Fruit fly (Drosophila melanogaster): ENCODE measurements around the gene CG10097.

Gene CG10097

dm6 chr3R:12422379-12422975 is 26.7 kb upstream of the CG10097 start, which contains the start of the genes Scgbeta and CG17202 (continued):
- TF ChIP-seq ash1 (GFP tag; optimal IDR thresholded peaks at IDR 0.05) (no peak), CG15269 (tag; optimal IDR thresholded peaks at IDR 0.05) (no peak), CG13424 (tag; optimal IDR thresholded peaks at IDR 0.05) (peak; percentile 41), Sry-δ (GFP tag; optimal IDR thresholded peaks at IDR 0.05) (peak; percentile 43), ato (GFP tag; IDR thresholded peaks at IDR 0.05; ENCODE audit: partially characterized antibody) (no peak), bab2 (GFP tag; optimal IDR thresholded peaks at IDR 0.05) (peak; percentile 7), CG3847 (GFP tag; IDR thresholded peaks at IDR 0.05) (peak; percentile 39; the same call in 1 of the 2 replicates)

- TF ChIP-seq Neu2 (GFP tag; optimal IDR thresholded peaks at IDR 0.05; ENCODE audit: borderline replicate concordance) (no peak), CG11723 (GFP tag; optimal IDR thresholded peaks at IDR 0.05) (no peak), amos (GFP tag; IDR thresholded peaks at IDR 0.05; ENCODE audit: partially characterized antibody) (peak; percentile 82), crc (GFP tag; optimal IDR thresholded peaks at IDR 0.05) (no peak), otp (GFP tag; IDR thresholded peaks at IDR 0.05) (no peak), sug (tag; optimal IDR thresholded peaks at IDR 0.05) (no peak), kah (GFP tag; optimal IDR thresholded peaks at IDR 0.05) (no peak), Gsc (GFP tag; IDR thresholded peaks at IDR 0.05) (no peak), az2 (GFP tag; optimal IDR thresholded peaks at IDR 0.05) (no peak), CG15011 (GFP tag; optimal IDR thresholded peaks at IDR 0.05) (no peak), CG2129 (GFP tag; IDR thresholded peaks at IDR 0.05; ENCODE audit: partially characterized antibody) (peak; percentile 40; the same call in 1 of the 2 replicates), caup (GFP tag; optimal IDR thresholded peaks at IDR 0.05; ENCODE audit: severe bottlenecking) (no peak), BtbVII (GFP tag; optimal IDR thresholded peaks at IDR 0.05) (no peak), C15 (GFP tag; IDR thresholded peaks at IDR 0.05) (no peak), abd-A (tag; optimal IDR thresholded peaks at IDR 0.05) (no peak), CG10267 (tag; optimal IDR thresholded peaks at IDR 0.05) (no peak), trem (tag; optimal IDR thresholded peaks at IDR 0.05) (peak; percentile 57), CG10274 (GFP tag; optimal IDR thresholded peaks at IDR 0.05) (no peak), aop (GFP tag; IDR thresholded peaks at IDR 0.05) (no peak), CG14441 (GFP tag; IDR thresholded peaks at IDR 0.05) (no peak), onecut (GFP tag; IDR thresholded peaks at IDR 0.05) (no peak), HLH3B (GFP tag; IDR thresholded peaks at IDR 0.05) (no peak), CG7357 (GFP tag; IDR thresholded peaks at IDR 0.05) (no peak), HLH54F (GFP tag; optimal IDR thresholded peaks at IDR 0.05) (no peak), lab (GFP tag; optimal IDR thresholded peaks at IDR 0.05) (no peak), sens (GFP tag) (no peak), CG15479 (GFP tag; optimal IDR thresholded peaks at IDR 0.05) (no peak), CG14710 (tag; optimal IDR thresholded peaks at IDR 0.05) (peak; percentile 58), CG42726 (GFP tag; IDR thresholded peaks at IDR 0.05; ENCODE audit: partially characterized antibody) (peak; percentile 52; the same call in 1 of the 2 replicates), Dfd (GFP tag; optimal IDR thresholded peaks at IDR 0.05) (no peak), CG15514 (GFP tag; optimal IDR thresholded peaks at IDR 0.05) (peak; percentile 99), CG2120 (GFP tag; optimal IDR thresholded peaks at IDR 0.05) (no peak), Poxn (GFP tag; IDR thresholded peaks at IDR 0.05) (no peak), CG10366 (GFP tag; IDR thresholded peaks at IDR 0.05) (no peak), Vsx1 (GFP tag; optimal IDR thresholded peaks at IDR 0.05) (no peak), Sox102F (GFP tag; optimal IDR thresholded peaks at IDR 0.05) (no peak), Hey (tag; optimal IDR thresholded peaks at IDR 0.05) (no peak), Atf6 (GFP tag; IDR thresholded peaks at IDR 0.05) (no peak), fu2 (GFP tag; optimal IDR thresholded peaks at IDR 0.05) (no peak), CG18599 (GFP tag; optimal IDR thresholded peaks at IDR 0.05) (no peak)
Measured at dm6 chr3R:12413274-12413958, 17.6 kb upstream of the CG10097 start, which contains the start of the genes Dip-C and pps. Gene Dip-C (minus strand): TSS chr3R:12413759. Gene pps (plus strand): TSS chr3R:12413828.
